Fruit fly (Drosophila melanogaster) whole organism, embryonic: Measurements from ENCODE around the gene Usp30.

Experiments
- CG11504 ChIP-seq: fragments of 200-800 bp; sonication (Bioruptor generic); optimal IDR thresholded peaks from 3 replicates; lab custom pipeline; 2019; ENCODE audit warnings: missing biosample characterization, mild to moderate bottlenecking, missing genetic modification characterization, moderate library complexity
- CG12219 ChIP-seq: fragments of 200-800 bp; sonication (Bioruptor generic); optimal IDR thresholded peaks from 3 replicates; lab custom pipeline; 2018; ENCODE audit warnings: missing biosample characterization, mild to moderate bottlenecking, missing genetic modification characterization
- CG1233 ChIP-seq: fragments of 200-800 bp; sonication (Bioruptor generic); optimal IDR thresholded peaks from 4 replicates; lab custom pipeline; 2018; ENCODE audit warnings: missing biosample characterization, mild to moderate bottlenecking, missing genetic modification characterization
- CG13123 ChIP-seq: fragments of 200-800 bp; sonication (Bioruptor generic); optimal IDR thresholded peaks from 2 replicates; lab custom pipeline; 2016; ENCODE audit warnings: missing biosample characterization, missing genetic modification characterization
- CG14441 ChIP-seq: fragments of 200-800 bp; sonication (Bioruptor generic); IDR thresholded peaks from 2 replicates; pipeline ENCODE4 v1.3.6; 2022; ENCODE audit warnings: missing biosample characterization, missing genetic modification characterization
- CG15696 ChIP-seq: fragments of 200-800 bp; sonication (Bioruptor generic); optimal IDR thresholded peaks from 2 replicates; lab custom pipeline; 2019; ENCODE audit warnings: missing biosample characterization, mild to moderate bottlenecking, missing genetic modification characterization, moderate library complexity
- CG17186 ChIP-seq: fragments of 200-800 bp; sonication (Bioruptor generic); optimal IDR thresholded peaks from 3 replicates; lab custom pipeline; 2017; ENCODE audit warnings: missing biosample characterization, missing genetic modification reagents, missing genetic modification characterization
- CG2116 ChIP-seq: fragments of 200-800 bp; sonication (Bioruptor generic); optimal IDR thresholded peaks from 3 replicates; lab custom pipeline; 2018; ENCODE audit warnings: missing biosample characterization, mild to moderate bottlenecking, missing genetic modification characterization
- CG2120 ChIP-seq: fragments of 200-800 bp; sonication (Bioruptor generic); optimal IDR thresholded peaks from 3 replicates; lab custom pipeline; 2016; ENCODE audit warnings: missing biosample characterization, missing genetic modification characterization
- CG2202 ChIP-seq: fragments of 200-800 bp; sonication (Bioruptor generic); optimal IDR thresholded peaks from 2 replicates; lab custom pipeline; 2018; ENCODE audit warnings: missing biosample characterization, mild to moderate bottlenecking, missing genetic modification characterization
- CG2678 ChIP-seq: fragments of 200-800 bp; sonication (Bioruptor generic); optimal IDR thresholded peaks from 3 replicates; lab custom pipeline; 2019; ENCODE audit warnings: missing biosample characterization, mild to moderate bottlenecking, missing genetic modification characterization, moderate library complexity
- CG3065 ChIP-seq: fragments of 200-800 bp; sonication (Bioruptor generic); optimal IDR thresholded peaks from 2 replicates; lab custom pipeline; 2016; ENCODE audit warnings: missing biosample characterization, missing genetic modification characterization
- CG32532 ChIP-seq: fragments of 200-800 bp; sonication (Bioruptor generic); IDR thresholded peaks from 2 replicates; pipeline ENCODE4 v1.3.6; 2022; ENCODE audit warnings: missing biosample characterization, missing genetic modification characterization
- CG3847 ChIP-seq: fragments of 200-800 bp; sonication (Bioruptor generic); IDR thresholded peaks from 2 replicates; pipeline ENCODE4 v1.3.6; 2022; ENCODE audit warnings: missing biosample characterization, missing genetic modification characterization
- CG3995 ChIP-seq: fragments of 200-800 bp; sonication (Bioruptor generic); optimal IDR thresholded peaks from 3 replicates; lab custom pipeline; 2016; ENCODE audit warnings: missing biosample characterization, missing genetic modification characterization
- CG43689 ChIP-seq: fragments of 200-800 bp; sonication (Bioruptor generic); IDR thresholded peaks from 2 replicates; pipeline ENCODE4 v1.3.6; 2022; ENCODE audit warnings: missing biosample characterization, missing genetic modification characterization
- CG6272 ChIP-seq: fragments of 200-800 bp; sonication (Bioruptor generic); IDR thresholded peaks from 2 replicates; pipeline ENCODE4 v1.3.6; 2022; ENCODE audit warnings: missing biosample characterization, missing genetic modification characterization
- CG6765 ChIP-seq: fragments of 200-800 bp; sonication (Bioruptor generic); optimal IDR thresholded peaks from 3 replicates; lab custom pipeline; 2017; ENCODE audit warnings: missing biosample characterization, mild to moderate bottlenecking, missing genetic modification characterization
- CG6854 ChIP-seq: fragments of 200-800 bp; sonication (Bioruptor generic); optimal IDR thresholded peaks from 3 replicates; lab custom pipeline; 2017; ENCODE audit warnings: missing biosample characterization, mild to moderate bottlenecking, missing genetic modification characterization
- CG8290 ChIP-seq, 3 experiments: fragments of 200-800 bp; sonication (Bioruptor generic); optimal IDR thresholded peaks; 2 replicates each; lab custom pipeline; 2016 to 2019; ENCODE audit warnings: missing biosample characterization in 3 of 3, missing genetic modification characterization in 3 of 3, mild to moderate bottlenecking in 2 of 3, moderate library complexity in 1 of 3
- CG8388 ChIP-seq: fragments of 200-800 bp; sonication (Bioruptor generic); optimal IDR thresholded peaks from 2 replicates; lab custom pipeline; 2019; ENCODE audit warnings: missing biosample characterization, mild to moderate bottlenecking, missing genetic modification characterization, moderate library complexity
- CTCF ChIP-seq: fragments of 200-800 bp; sonication (Bioruptor generic); optimal IDR thresholded peaks from 2 replicates; lab custom pipeline; 2017; ENCODE audit warnings: missing biosample characterization, mild to moderate bottlenecking, missing genetic modification characterization, moderate library complexity
- HHEX ChIP-seq: fragments of 200-800 bp; sonication (Bioruptor generic); optimal IDR thresholded peaks from 3 replicates; lab custom pipeline; 2017; ENCODE audit warnings: missing biosample characterization, mild to moderate bottlenecking, missing genetic modification characterization, missing genetic modification reagents
- HLH3B ChIP-seq: fragments of 200-800 bp; sonication (Bioruptor generic); IDR thresholded peaks from 2 replicates; pipeline ENCODE4 v1.3.6; 2022; ENCODE audit warnings: missing biosample characterization, missing genetic modification characterization
- MBD-R2 ChIP-seq: fragments of 200-800 bp; sonication (Bioruptor generic); IDR thresholded peaks from 2 replicates; pipeline ENCODE4 v1.3.6; 2022; ENCODE audit warnings: missing biosample characterization, missing genetic modification characterization
- Med ChIP-seq: fragments of 200-800 bp; sonication (Bioruptor generic); peaks from one replicate; lab custom pipeline; 2016; ENCODE audit warnings: missing biosample characterization, missing genetic modification characterization, mild to moderate bottlenecking, inconsistent platforms, moderate library complexity
- Nf-YC ChIP-seq: fragments of 200-800 bp; optimal IDR thresholded peaks from 3 replicates; lab custom pipeline; 2019; ENCODE audit warnings: missing biosample characterization, mild to moderate bottlenecking, missing genetic modification characterization, moderate library complexity
- PHDP ChIP-seq: fragments of 200-800 bp; sonication (Bioruptor generic); optimal IDR thresholded peaks from 3 replicates; lab custom pipeline; 2018; ENCODE audit warnings: missing biosample characterization, mild to moderate bottlenecking, missing genetic modification characterization, moderate library complexity
- Scr ChIP-seq: fragments of 200-800 bp; sonication (Bioruptor generic); IDR thresholded peaks from 2 replicates; pipeline ENCODE4 v1.3.6; 2022; ENCODE audit warnings: missing biosample characterization, missing genetic modification characterization; ENCODE audit not compliant: partially characterized antibody
- Stat92E ChIP-seq, 3 experiments: fragments of >200 bp in 2 of 3; fragments of 200-800 bp in 1 of 3; sonication (Bioruptor generic) in 1 of 3; optimal IDR thresholded peaks; 2 replicates each; lab custom pipeline; 2017 to 2019; ENCODE audit warnings: missing biosample characterization in 3 of 3, missing genetic modification characterization in 3 of 3, mild to moderate bottlenecking in 1 of 3, moderate library complexity in 1 of 3
- Tbp ChIP-seq: fragments of >200 bp; optimal IDR thresholded peaks from 2 replicates; lab custom pipeline; 2018; ENCODE audit warnings: missing biosample characterization, missing genetic modification characterization
- bbx ChIP-seq: fragments of 200-800 bp; sonication (Bioruptor generic); IDR thresholded peaks from 2 replicates; pipeline ENCODE4 v1.3.6; 2022; ENCODE audit warnings: missing biosample characterization, missing genetic modification characterization; ENCODE audit not compliant: partially characterized antibody
- cad ChIP-seq: fragments of >200 bp; optimal IDR thresholded peaks from 2 replicates; lab custom pipeline; 2017; ENCODE audit warnings: missing biosample characterization, missing genetic modification characterization
- chm ChIP-seq: fragments of 200-800 bp; sonication (Bioruptor generic); IDR thresholded peaks from 2 replicates; pipeline ENCODE4 v1.3.6; 2022; ENCODE audit warnings: missing biosample characterization, missing genetic modification characterization
- fd3F ChIP-seq: fragments of 200-800 bp; sonication (Bioruptor generic); optimal IDR thresholded peaks from 2 replicates; lab custom pipeline; 2018; ENCODE audit warnings: missing biosample characterization, mild to moderate bottlenecking, missing genetic modification characterization, moderate library complexity
- grau ChIP-seq: fragments of 200-800 bp; optimal IDR thresholded peaks from 3 replicates; lab custom pipeline; 2019; ENCODE audit warnings: missing biosample characterization, mild to moderate bottlenecking, missing genetic modification characterization, moderate library complexity
- lab ChIP-seq: fragments of 200-800 bp; sonication (Bioruptor generic); optimal IDR thresholded peaks from 3 replicates; lab custom pipeline; 2017; ENCODE audit warnings: missing biosample characterization, missing genetic modification characterization, mild to moderate bottlenecking, moderate library complexity, missing genetic modification reagents
- mld ChIP-seq: fragments of 200-800 bp; sonication (Bioruptor generic); IDR thresholded peaks from 3 replicates; pipeline ENCODE4 v1.3.6; 2022; ENCODE audit warnings: missing biosample characterization, missing genetic modification characterization; ENCODE audit not compliant: partially characterized antibody
- nmo ChIP-seq: fragments of 200-800 bp; sonication (Bioruptor generic); optimal IDR thresholded peaks from 2 replicates; lab custom pipeline; 2018; ENCODE audit warnings: missing biosample characterization, mild to moderate bottlenecking, missing genetic modification characterization, moderate library complexity
- org-1 ChIP-seq: fragments of 200-800 bp; sonication (Bioruptor generic); optimal IDR thresholded peaks from 2 replicates; lab custom pipeline; 2017; ENCODE audit warnings: missing biosample characterization, missing genetic modification characterization
- peb ChIP-seq: fragments of 200-800 bp; sonication (Bioruptor generic); IDR thresholded peaks from 2 replicates; pipeline ENCODE4 v1.3.6; 2022; ENCODE audit warnings: missing biosample characterization, missing genetic modification characterization
- pita ChIP-seq: fragments of 200-800 bp; sonication (Bioruptor generic); optimal IDR thresholded peaks from 2 replicates; lab custom pipeline; 2017; ENCODE audit warnings: missing biosample characterization, mild to moderate bottlenecking, missing genetic modification characterization
- pzg ChIP-seq: fragments of 200-800 bp; sonication (Bioruptor generic); optimal IDR thresholded peaks from 3 replicates; lab custom pipeline; 2018; ENCODE audit warnings: missing biosample characterization, mild to moderate bottlenecking, missing genetic modification characterization, moderate library complexity
- schlank ChIP-seq: fragments of 200-800 bp; sonication (Bioruptor generic); optimal IDR thresholded peaks from 2 replicates; lab custom pipeline; 2018; ENCODE audit warnings: missing biosample characterization, mild to moderate bottlenecking, missing genetic modification characterization
- shn ChIP-seq: fragments of 200-800 bp; sonication (Bioruptor generic); optimal IDR thresholded peaks from 3 replicates; lab custom pipeline; 2016; ENCODE audit warnings: missing biosample characterization, missing genetic modification characterization
- sr ChIP-seq: fragments of 200-800 bp; sonication (Bioruptor generic); IDR thresholded peaks from 3 replicates; pipeline ENCODE4 v1.3.6; 2022; ENCODE audit warnings: missing biosample characterization, missing genetic modification characterization
- tio ChIP-seq: fragments of 200-800 bp; sonication (Bioruptor generic); optimal IDR thresholded peaks from 2 replicates; lab custom pipeline; 2017; ENCODE audit warnings: missing biosample characterization, missing genetic modification characterization, inconsistent platforms
- unpg ChIP-seq: fragments of 200-800 bp; sonication (Bioruptor generic); optimal IDR thresholded peaks from 3 replicates; lab custom pipeline; 2018; ENCODE audit warnings: missing biosample characterization, mild to moderate bottlenecking, missing genetic modification characterization, moderate library complexity

Gene Usp30

DNA sequence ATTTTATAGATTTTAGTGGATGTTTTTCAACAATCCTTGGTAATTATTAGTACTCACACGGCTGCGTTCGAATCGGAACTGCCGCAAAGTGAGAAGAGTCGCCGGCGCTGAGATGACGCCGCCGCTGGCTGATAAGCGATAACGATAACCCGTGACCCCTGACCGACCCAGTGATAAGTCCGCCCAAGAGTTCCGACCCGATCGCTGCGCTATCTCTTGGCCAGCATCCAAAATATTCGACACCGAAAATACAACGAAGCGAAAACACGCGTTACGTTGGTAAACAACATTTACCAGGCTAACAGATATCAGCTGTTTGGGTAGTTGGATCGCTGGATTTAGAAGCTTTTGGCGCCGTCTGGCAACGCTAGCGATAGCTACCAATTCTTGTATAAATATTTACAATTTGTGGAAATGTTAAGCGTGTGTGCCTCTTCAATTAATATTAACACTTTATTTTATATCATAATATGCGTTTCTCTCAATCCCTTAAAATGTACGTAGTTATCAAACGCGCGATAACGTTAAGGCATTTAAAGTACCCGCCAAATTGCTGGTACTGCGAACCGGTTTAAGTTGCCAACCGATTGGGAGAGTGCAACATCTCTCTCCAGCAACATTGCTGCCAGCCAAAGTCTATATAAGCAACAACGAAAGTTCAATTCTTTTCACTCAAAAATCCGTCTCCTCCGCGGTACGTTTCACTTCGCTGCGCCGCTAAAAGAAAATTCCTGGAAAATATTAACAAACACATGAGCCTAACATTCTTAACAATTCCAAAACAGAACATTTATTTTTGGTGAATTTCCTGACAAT, 37.1 kb upstream of the Usp30 start, which contains the start of the genes Shmt and CG3726 (continued):
- TF ChIP-seq lab (GFP tag; lab: Kevin White, UChicago) (peak; percentile 42), tio (GFP tag; lab: Kevin White, UChicago) (no peak), CTCF (GFP tag; lab: Kevin White, UChicago) (peak; percentile 58), CG2678 (tag; lab: Kevin White, UChicago) (peak; percentile 10), CG6854 (peak; percentile 21), CG2116 (peak; percentile 43), CG8290 (GFP tag; optimal IDR thresholded peaks at IDR 0.05; lab: Kevin White, UChicago) (no peak), CG8290 (tag; optimal IDR thresholded peaks at IDR 0.05; lab: Kevin White, UChicago) (peak in 1 of 2 experiments; percentile 40), CG2120 (no peak), PHDP (tag; lab: Kevin White, UChicago) (no peak), CG1233 (peak; percentile 20), pzg (GFP tag; lab: Kevin White, UChicago) (peak; percentile 24), CG8388 (GFP tag; lab: Kevin White, UChicago) (no peak), CG43689 (no peak), CG12219 (GFP tag; lab: Kevin White, UChicago) (peak; percentile 10), unpg (GFP tag; lab: Kevin White, UChicago) (peak; percentile 9), sr (GFP tag; lab: Robert Waterston, UW) (no peak), peb (GFP tag; lab: Robert Waterston, UW) (no peak), HHEX (GFP tag; lab: Kevin White, UChicago) (no peak), CG14441 (no peak), shn (GFP tag; lab: Kevin White, UChicago) (no peak), CG3847 (peak; percentile 41; the same call in 1 of the 2 replicates), bbx (peak; percentile 19; the same call in 1 of the 2 replicates), schlank (tag; lab: Kevin White, UChicago) (no peak), Stat92E (GFP tag; optimal IDR thresholded peaks at IDR 0.05; lab: Kevin White, UChicago) (peak in 1 of 3 experiments; percentile 36), grau (peak; percentile 11), Nf-YC (peak; percentile 3), MBD-R2 (GFP tag; lab: Robert Waterston, UW) (peak; percentile 22), CG2202 (no peak), chm (GFP tag; lab: Robert Waterston, UW) (peak; percentile 42; the same call in 1 of the 2 replicates), CG11504 (tag; lab: Kevin White, UChicago) (peak; percentile 100)

dm6 chrX:5915752-5916493, 36.3 kb upstream of the Usp30 start:
- TF ChIP-seq pita (peak; percentile 33), CG6765 (GFP tag; lab: Kevin White, UChicago) (no peak), HLH3B (GFP tag; lab: Robert Waterston, UW) (no peak), Med (GFP tag; lab: Kevin White, UChicago) (peak; percentile 84), mld (no peak), cad (GFP tag; lab: Kevin White, UChicago) (no peak), org-1 (GFP tag; lab: Kevin White, UChicago) (no peak), CG3995 (GFP tag; lab: Kevin White, UChicago) (no peak), Scr (GFP tag; lab: Robert Waterston, UW) (0 out of 2 replicates have a peak, but pooled peaks have one; percentile 21), Tbp (GFP tag; lab: Kevin White, UChicago) (no peak), nmo (GFP tag; lab: Kevin White, UChicago) (no peak), CG32532 (GFP tag; lab: Robert Waterston, UW) (no peak), CG15696 (no peak), CG17186 (GFP tag; lab: Kevin White, UChicago) (no peak), CG3065 (no peak), fd3F (GFP tag; lab: Kevin White, UChicago) (no peak), CG6272 (GFP tag; lab: Robert Waterston, UW) (no peak), CG13123 (GFP tag; lab: Kevin White, UChicago) (no peak), Stat92E (GFP tag; optimal IDR thresholded peaks at IDR 0.05; lab: Kevin White, UChicago) (no peak)
